Worm (Caenorhabditis elegans) whole organism, late embryonic: Measurements from ENCODE around the gene R12C12.9.

Source experiments
- T23F11.4 ChIP-seq: fragments of 200-800 bp; sonication (Bioruptor generic); optimal IDR thresholded peaks from 2 replicates; lab custom pipeline; 2018; ENCODE audit warnings: mild to moderate bottlenecking, missing genetic modification characterization, missing compliant biosample characterization
- ceh-18 ChIP-seq: sonication (generic microtip); optimal IDR thresholded peaks from 2 replicates; lab custom pipeline; 2016; ENCODE audit warnings: missing genetic modification characterization, missing compliant biosample characterization
- fkh-10 ChIP-seq: fragments of 150-350 bp; optimal IDR thresholded peaks from 2 replicates; lab custom pipeline; 2014; ENCODE audit warnings: missing biosample characterization, missing genetic modification reagents, missing genetic modification characterization
- sdc-2 ChIP-seq: sonication (generic microtip); optimal IDR thresholded peaks from 2 replicates; lab custom pipeline; 2016; ENCODE audit warnings: missing genotype, missing genetic modification characterization, missing compliant biosample characterization
- sox-4 ChIP-seq: sonication (generic microtip); optimal IDR thresholded peaks from 2 replicates; lab custom pipeline; 2017; ENCODE audit warnings: mild to moderate bottlenecking, missing genetic modification characterization, inconsistent platforms, missing compliant biosample characterization

Gene R12C12.9

DNA sequence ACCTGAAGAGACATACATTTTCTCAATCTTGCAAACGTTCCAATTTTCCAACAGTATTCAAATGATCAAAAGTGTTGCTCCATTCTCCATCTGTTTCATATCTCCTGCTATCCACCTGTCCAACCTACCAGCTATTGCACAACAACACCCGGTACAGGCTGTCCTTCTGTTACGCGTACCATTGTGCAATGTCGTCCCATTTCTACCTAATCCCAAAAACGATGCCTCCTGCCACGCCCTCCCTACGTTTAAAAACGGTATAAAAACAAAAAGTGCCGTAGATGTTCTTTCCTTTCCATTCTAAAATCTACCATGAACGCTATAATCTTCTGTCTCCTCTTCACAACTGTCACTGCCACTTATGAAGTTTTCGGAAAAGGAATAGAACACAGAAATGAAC lies 36.6 kb downstream of the R12C12.9 start, which contains the start of gene ins-2:
TSS of gene ins-2 (plus strand) at position 301 of the 400 bp plus-strand sequence.
- TF ChIP-seq fkh-10 (no peak), T23F11.4 (no peak), sdc-2 (tag; lab: Kevin White, UChicago) (no peak), ceh-18 (tag; lab: Kevin White, UChicago) (no peak)

DNA sequence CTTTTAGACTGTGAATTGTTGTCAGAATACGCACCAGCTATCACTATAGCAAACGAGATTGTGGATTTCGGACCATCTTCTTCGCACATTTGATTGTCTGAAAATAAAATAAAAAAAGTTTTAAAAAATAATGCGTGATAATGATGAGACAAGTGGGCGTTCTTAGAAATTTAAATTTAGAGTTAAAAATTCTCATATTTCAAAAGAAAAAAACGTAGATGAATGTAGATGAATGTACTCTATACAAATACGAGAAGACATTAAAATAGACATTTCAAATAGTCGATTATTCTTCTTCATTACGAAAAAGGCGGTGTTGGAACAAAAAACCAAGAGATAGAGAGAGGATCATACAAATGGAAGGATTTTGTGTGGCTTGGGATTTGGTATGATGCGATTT lies 49.9 kb downstream of the R12C12.9 start, which contains the start of gene B0034.5:
TSS of gene B0034.5 (minus strand) at position 101 of the 400 bp plus-strand sequence.
- no peak for TF ChIP-seq sox-4 (tag; lab: Kevin White, UChicago)
